Worm (Caenorhabditis elegans): ENCODE data around the gene nhr-27.

ce11 chrX:12687482-12687881 is 120.6 kb downstream of the nhr-27 start:
- TF ChIP-seq T07F8.4 (tag; optimal IDR thresholded peaks at IDR 0.05) (no peak), K12H6.12 (tag; optimal IDR thresholded peaks at IDR 0.05) (no peak), snpc-4 (GFP tag; optimal IDR thresholded peaks at IDR 0.05) (no peak), snpc-4 (tag; optimal IDR thresholded peaks at IDR 0.05) (no peak), lsy-27 (tag; optimal IDR thresholded peaks at IDR 0.05; ENCODE audit: borderline replicate concordance, insufficient read depth) (no peak), ztf-6 (GFP tag; IDR thresholded peaks at IDR 0.05) (no peak), aptf-3 (GFP tag; IDR thresholded peaks at IDR 0.05) (no peak), unc-130 (GFP tag; optimal IDR thresholded peaks at IDR 0.05) (no peak), snpc-3.4 (tag; optimal IDR thresholded peaks at IDR 0.05) (no peak)

Data from whole organism, young adult.